Worm (Caenorhabditis elegans) whole organism, young adult: ENCODE results near the gene ZK809.1.

ENCODE experiments used
- B0261.1 ChIP-seq: sonication (generic microtip); optimal IDR thresholded peaks from 2 replicates; lab custom pipeline; 2016; ENCODE audit warnings: mild to moderate bottlenecking, missing genetic modification characterization, moderate library complexity, missing compliant biosample characterization
- B0336.3 ChIP-seq: fragments of 200-800 bp; sonication (Bioruptor generic); IDR thresholded peaks from 2 replicates; pipeline ENCODE4 v1.3.6; 2022; ENCODE audit warnings: missing genetic modification characterization, missing compliant biosample characterization
- C17E4.6 ChIP-seq: fragments of 200-800 bp; sonication (Bioruptor generic); IDR thresholded peaks from 2 replicates; pipeline ENCODE4 v1.3.6; 2022; ENCODE audit warnings: missing genetic modification reagents, missing genetic modification characterization, missing compliant biosample characterization
- F10E7.11 ChIP-seq: sonication (generic microtip); optimal IDR thresholded peaks from 2 replicates; lab custom pipeline; 2017; ENCODE audit warnings: mild to moderate bottlenecking, missing genetic modification characterization, moderate library complexity, missing compliant biosample characterization
- F33H1.4 ChIP-seq: fragments of 200-800 bp; sonication (Bioruptor generic); IDR thresholded peaks from 2 replicates; pipeline ENCODE4 v1.3.6; 2022; ENCODE audit warnings: missing genetic modification reagents, missing genetic modification characterization, missing compliant biosample characterization
- F37B4.10 ChIP-seq: fragments of 200-800 bp; sonication (Bioruptor generic); IDR thresholded peaks from 2 replicates; pipeline ENCODE4 v1.3.6; 2022; ENCODE audit warnings: missing genetic modification characterization, missing compliant biosample characterization
- F39B2.1 ChIP-seq: fragments of 200-800 bp; sonication (Bioruptor generic); IDR thresholded peaks from 2 replicates; pipeline ENCODE4 v1.3.6; 2022; ENCODE audit warnings: missing genetic modification reagents, missing genetic modification characterization, missing compliant biosample characterization
- F49E8.2 ChIP-seq: sonication (generic microtip); optimal IDR thresholded peaks from 3 replicates; lab custom pipeline; 2017; ENCODE audit warnings: missing genetic modification characterization, mild to moderate bottlenecking, missing compliant biosample characterization, antibody characterized with exemption, moderate library complexity; ENCODE audit not compliant: insufficient read depth
- F57C9.4 ChIP-seq: sonication (generic microtip); optimal IDR thresholded peaks from 2 replicates; lab custom pipeline; 2017; ENCODE audit warnings: mild to moderate bottlenecking, missing genetic modification characterization, missing compliant biosample characterization
- K11D2.4 ChIP-seq: fragments of 200-800 bp; sonication (Bioruptor generic); IDR thresholded peaks from 2 replicates; pipeline ENCODE4 v1.3.6; 2022; ENCODE audit warnings: missing genetic modification reagents, missing genetic modification characterization, missing compliant biosample characterization
- T07F8.4 ChIP-seq: sonication (generic microtip); optimal IDR thresholded peaks from 2 replicates; lab custom pipeline; 2016; ENCODE audit warnings: mild to moderate bottlenecking, missing genetic modification characterization, moderate library complexity, missing compliant biosample characterization
- Y67H2A.10 ChIP-seq: fragments of 200-800 bp; sonication (Bioruptor generic); conservative IDR thresholded peaks from 2 replicates; pipeline ENCODE4 v1.3.6; 2022; ENCODE audit warnings: missing genetic modification reagents, missing genetic modification characterization, missing compliant biosample characterization
- atf-7 ChIP-seq: sonication (generic microtip); optimal IDR thresholded peaks from 2 replicates; lab custom pipeline; 2017; ENCODE audit warnings: mild to moderate bottlenecking, missing genetic modification characterization, missing compliant biosample characterization
- bed-2 ChIP-seq: fragments of 200-800 bp; sonication (Bioruptor generic); IDR thresholded peaks from 2 replicates; pipeline ENCODE4 v1.3.6; 2022; ENCODE audit warnings: missing genetic modification reagents, missing genetic modification characterization, missing compliant biosample characterization
- ceh-58 ChIP-seq: fragments of 200-800 bp; sonication (Bioruptor generic); IDR thresholded peaks from 2 replicates; pipeline ENCODE4 v1.3.6; 2022; ENCODE audit warnings: missing genetic modification characterization, missing compliant biosample characterization
- ceh-91 ChIP-seq: fragments of 200-800 bp; sonication (Bioruptor generic); IDR thresholded peaks from 2 replicates; pipeline ENCODE4 v1.3.6; 2022; ENCODE audit warnings: missing genetic modification reagents, missing genetic modification characterization, missing compliant biosample characterization
- dpff-1 ChIP-seq: sonication (generic microtip); optimal IDR thresholded peaks from 2 replicates; lab custom pipeline; 2017; ENCODE audit warnings: mild to moderate bottlenecking, missing genetic modification characterization, missing compliant biosample characterization
- egl-44 ChIP-seq: fragments of 200-800 bp; sonication (Bioruptor generic); IDR thresholded peaks from 2 replicates; pipeline ENCODE4 v1.3.6; 2022; ENCODE audit warnings: missing genetic modification reagents, missing genetic modification characterization, missing compliant biosample characterization
- hlh-12 ChIP-seq: sonication (generic microtip); optimal IDR thresholded peaks from 2 replicates; lab custom pipeline; 2016; ENCODE audit warnings: missing genetic modification characterization, missing compliant biosample characterization
- let-607 ChIP-seq, 2 experiments: fragments of 200-800 bp in 1 of 2; sonication (Bioruptor generic) in 1 of 2; sonication (generic microtip) in 1 of 2; optimal IDR thresholded peaks; 2 replicates each; lab custom pipeline; 2016 to 2018; ENCODE audit warnings: mild to moderate bottlenecking in 2 of 2, missing compliant biosample characterization in 2 of 2, missing genetic modification characterization in 2 of 2, moderate library complexity in 2 of 2, missing genotype in 1 of 2
- lsl-1 ChIP-seq: fragments of 200-800 bp; sonication (Bioruptor generic); optimal IDR thresholded peaks from 2 replicates; lab custom pipeline; 2018; ENCODE audit warnings: mild to moderate bottlenecking, missing genetic modification characterization, moderate library complexity, missing compliant biosample characterization
- lsy-27 ChIP-seq: sonication (generic microtip); optimal IDR thresholded peaks from 2 replicates; lab custom pipeline; 2017; ENCODE audit warnings: missing genetic modification characterization, mild to moderate bottlenecking, missing compliant biosample characterization, antibody characterized with exemption, missing genotype, borderline replicate concordance; ENCODE audit not compliant: insufficient read depth
- madf-10 ChIP-seq: sonication (generic microtip); optimal IDR thresholded peaks from 2 replicates; lab custom pipeline; 2016; ENCODE audit warnings: mild to moderate bottlenecking, missing genetic modification characterization, missing compliant biosample characterization
- madf-8 ChIP-seq: fragments of 200-800 bp; sonication (Bioruptor generic); conservative IDR thresholded peaks from 2 replicates; pipeline ENCODE4 v1.3.6; 2022; ENCODE audit warnings: missing genetic modification reagents, missing genetic modification characterization, missing compliant biosample characterization
- nfya-2 ChIP-seq: fragments of 200-800 bp; sonication (Bioruptor generic); IDR thresholded peaks from 2 replicates; pipeline ENCODE4 v1.3.6; 2022; ENCODE audit warnings: missing genetic modification reagents, missing genetic modification characterization, missing compliant biosample characterization
- nfyb-1 ChIP-seq: fragments of 200-800 bp; sonication (Bioruptor generic); IDR thresholded peaks from 2 replicates; pipeline ENCODE4 v1.3.6; 2022; ENCODE audit warnings: missing genetic modification reagents, missing genetic modification characterization, missing compliant biosample characterization
- nhr-120 ChIP-seq: fragments of 200-800 bp; sonication (Bioruptor generic); IDR thresholded peaks from 2 replicates; pipeline ENCODE4 v1.3.6; 2022; ENCODE audit warnings: missing genetic modification characterization, missing compliant biosample characterization
- nhr-90 ChIP-seq: sonication (generic microtip); optimal IDR thresholded peaks from 2 replicates; lab custom pipeline; 2016; ENCODE audit warnings: missing genotype, mild to moderate bottlenecking, missing genetic modification characterization, missing compliant biosample characterization
- pbrm-1 ChIP-seq: fragments of 200-800 bp; sonication (Bioruptor generic); IDR thresholded peaks from 2 replicates; pipeline ENCODE4 v1.3.6; 2022; ENCODE audit warnings: missing genetic modification reagents, missing genetic modification characterization, missing compliant biosample characterization
- rcor-1 ChIP-seq: fragments of 200-800 bp; sonication (Bioruptor generic); IDR thresholded peaks from 2 replicates; pipeline ENCODE4 v1.3.6; 2022; ENCODE audit warnings: missing genetic modification reagents, missing genetic modification characterization, missing compliant biosample characterization
- rec-8 ChIP-seq, 2 experiments: sonication (generic microtip); optimal IDR thresholded peaks; 2 replicates each; lab custom pipeline; 2016; ENCODE audit warnings: mild to moderate bottlenecking in 2 of 2, missing genetic modification characterization in 2 of 2, missing genetic modification reagents in 2 of 2, missing genotype in 2 of 2, missing biosample characterization in 1 of 2, missing compliant biosample characterization in 1 of 2, moderate library complexity in 1 of 2
- snpc-4 ChIP-seq, 5 experiments: fragments of 150-350 bp in 1 of 5; sonication (generic microtip) in 4 of 5; optimal IDR thresholded peaks; 2 replicates each; lab custom pipeline; 2014 to 2018; ENCODE audit warnings: missing genetic modification characterization in 5 of 5, missing biosample characterization in 3 of 5, antibody characterized with exemption in 2 of 5, mild to moderate bottlenecking in 2 of 5, missing compliant biosample characterization in 2 of 5, missing genotype in 2 of 5, moderate library complexity in 2 of 5, missing genetic modification reagents in 1 of 5
- xnd-1 ChIP-seq: sonication (generic microtip); optimal IDR thresholded peaks from 2 replicates; lab custom pipeline; 2016; ENCODE audit warnings: missing genotype, missing genetic modification reagents, missing genetic modification characterization, missing compliant biosample characterization
- zfh-2 ChIP-seq: fragments of 200-800 bp; sonication (Bioruptor generic); conservative IDR thresholded peaks from 2 replicates; pipeline ENCODE4 v1.3.6; 2022; ENCODE audit warnings: missing genetic modification reagents, missing genetic modification characterization, missing compliant biosample characterization

ZK809.1 gene

DNA sequence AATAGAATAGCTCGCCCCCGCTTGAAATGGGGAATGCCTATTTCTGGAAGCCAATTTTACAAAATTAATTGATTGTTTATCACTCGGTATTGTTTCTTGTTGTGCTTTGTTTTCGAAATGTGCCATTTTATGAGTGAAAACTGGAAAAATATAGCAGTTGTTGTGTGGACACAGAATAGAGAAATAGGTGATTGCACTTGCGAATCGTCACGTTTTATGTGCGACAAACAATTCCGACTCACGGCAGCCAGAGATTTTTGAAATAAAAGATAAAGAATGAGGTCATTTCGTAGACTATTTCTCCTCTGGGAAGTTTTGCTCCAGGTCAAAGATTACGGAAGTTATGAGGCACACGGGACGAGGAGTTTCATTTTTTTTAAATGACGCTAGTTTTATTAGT lies 5.0 kb downstream of the ZK809.1 start:
- TF ChIP-seq T07F8.4 (tag; lab: Kevin White, UChicago) (no peak), rec-8 (tag; optimal IDR thresholded peaks at IDR 0.05; lab: Kevin White, UChicago) (no peak), F10E7.11 (tag; lab: Kevin White, UChicago) (no peak), zfh-2 (GFP tag; lab: Robert Waterston, UW) (no peak), K11D2.4 (GFP tag; lab: Robert Waterston, UW) (no peak), nhr-90 (tag; lab: Kevin White, UChicago) (no peak), F57C9.4 (tag; lab: Kevin White, UChicago) (no peak)
- TF ChIP-seq, all 124 proteins: peak for 0

DNA sequence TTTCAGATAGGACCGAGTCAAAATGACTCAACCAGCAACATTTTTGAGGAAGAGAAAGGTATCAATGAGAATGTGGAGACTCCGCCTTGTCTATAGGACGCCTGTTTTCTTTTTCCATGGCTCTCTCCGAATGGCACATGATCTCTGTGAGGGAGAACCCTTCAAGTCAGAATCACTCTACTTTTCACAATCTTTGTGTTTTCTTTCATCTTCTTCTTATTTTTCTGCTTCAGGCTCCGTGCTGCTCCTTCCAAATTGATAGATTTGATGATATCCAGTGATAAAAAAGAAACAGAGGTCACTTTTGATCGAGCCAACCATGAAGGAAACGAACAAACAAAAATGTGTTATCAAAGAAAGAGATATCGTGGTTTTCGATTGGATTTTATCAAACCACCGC lies 7.1 kb downstream of the ZK809.1 start, which contains the start of gene ZK809.8:
TSS of gene ZK809.8 (minus strand) at position 34 of the 400 bp plus-strand sequence.
- TF ChIP-seq B0336.3 (GFP tag; lab: Robert Waterston, UW): no peak

DNA sequence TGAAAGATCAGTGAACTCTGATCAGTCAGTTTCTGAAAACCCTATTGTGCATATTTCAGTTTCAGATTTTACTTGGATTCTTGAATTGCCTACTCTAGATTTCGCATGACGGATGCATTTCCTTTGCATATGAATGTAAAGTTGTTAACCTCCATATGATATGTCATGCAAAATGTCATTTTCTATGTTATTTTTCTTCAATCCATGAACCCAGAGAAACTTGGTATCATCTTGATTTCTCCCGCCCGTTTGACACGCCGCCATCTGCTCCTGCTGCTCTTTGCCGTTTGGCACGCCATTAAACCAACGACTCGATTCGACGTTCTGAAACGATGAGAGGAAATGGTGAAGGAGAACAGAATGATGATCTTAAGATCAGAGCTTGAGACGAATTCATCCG lies 8.4 kb downstream of the ZK809.1 start:
- TF ChIP-seq nfyb-1 (GFP tag; lab: Robert Waterston, UW): 0 out of 2 replicates have a peak, but pooled peaks have one; percentile 15
- TF ChIP-seq zfh-2 (GFP tag; lab: Robert Waterston, UW): no peak

DNA sequence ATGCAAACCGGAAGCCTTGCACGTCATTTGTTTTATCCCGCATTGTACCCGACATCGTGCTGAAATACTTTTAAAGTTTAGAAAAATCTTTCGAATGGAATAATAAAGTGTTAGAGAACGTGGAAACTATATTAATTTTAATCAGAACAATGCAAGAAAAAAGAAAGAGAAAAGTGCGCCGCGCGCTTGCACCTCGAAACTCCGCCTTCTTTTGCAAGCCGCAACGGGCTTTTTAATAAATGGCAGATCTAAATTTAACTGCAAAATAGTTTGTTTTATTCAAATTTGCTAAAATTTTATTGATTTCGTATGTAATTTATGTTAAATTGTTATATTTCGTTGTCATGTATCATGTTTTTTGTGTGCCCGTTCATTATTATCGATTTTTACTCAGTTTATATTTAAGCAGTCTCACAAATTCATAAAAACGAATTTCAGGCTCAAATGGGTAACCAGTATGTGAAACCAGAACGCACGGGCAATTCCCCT lies 10.1 kb downstream of the ZK809.1 start, which contains the start of the genes acl-3 and ndub-6:
TSS of gene acl-3 (minus strand) at position 59 of the 489 bp plus-strand sequence.
TSS of gene ndub-6 (plus strand) at position 439 of the 489 bp plus-strand sequence.
- TF ChIP-seq F49E8.2 (tag; lab: Kevin White, UChicago): no peak

DNA sequence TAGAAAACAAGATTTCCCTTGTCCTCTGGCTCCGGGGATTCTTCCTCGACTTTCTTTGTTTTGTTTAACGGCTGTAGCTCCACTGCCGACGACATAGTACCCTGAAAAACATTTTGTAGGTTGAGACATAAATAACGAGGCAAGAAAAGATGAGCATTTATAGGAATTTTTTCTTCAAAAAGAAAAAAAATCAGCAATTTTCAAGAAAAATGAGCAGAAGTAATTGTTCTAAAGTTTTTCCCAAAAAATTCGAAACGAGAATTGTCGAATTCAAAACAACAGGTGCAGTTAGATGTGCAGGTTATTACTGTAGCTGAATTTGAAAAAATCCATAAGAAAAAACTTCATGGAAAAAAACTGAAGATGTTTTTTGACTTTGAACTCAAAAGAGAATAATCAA lies 13.5 kb downstream of the ZK809.1 start, which contains the start of gene ent-1:
TSS of gene ent-1 (minus strand) at position 101 of the 400 bp plus-strand sequence.
- TF ChIP-seq egl-44 (GFP tag; lab: Robert Waterston, UW): no peak
- no peak for TF ChIP-seq nfya-2 (GFP tag; lab: Robert Waterston, UW)

DNA sequence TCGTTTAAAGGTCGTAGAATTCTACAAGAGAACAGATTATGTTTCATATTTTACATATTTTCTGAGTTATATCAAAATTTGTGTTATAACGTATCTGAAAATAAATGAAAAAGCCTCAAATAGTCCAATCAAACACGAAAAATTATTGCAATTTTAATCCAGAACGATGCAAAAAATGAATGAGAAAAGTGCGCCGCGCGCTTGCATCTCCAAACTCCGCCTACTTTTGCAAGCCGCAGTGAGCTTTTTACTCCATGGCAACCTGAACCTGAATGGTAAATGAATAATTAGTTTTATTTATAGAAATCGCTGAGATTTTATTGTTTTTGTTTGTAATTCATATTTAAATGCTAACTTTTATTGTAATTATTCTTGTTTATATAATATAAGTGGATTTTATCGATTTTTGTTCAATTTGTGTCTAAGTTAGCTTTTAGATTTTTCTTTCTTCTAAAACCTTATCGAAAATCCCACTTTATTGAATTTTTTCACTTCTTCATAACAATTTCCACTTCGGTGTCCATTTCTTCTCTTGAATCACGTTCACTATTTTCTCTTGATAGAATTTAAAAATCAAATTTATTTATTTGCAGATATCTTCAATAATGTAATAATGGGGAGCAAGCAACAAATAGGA lies 14.4 kb downstream of the ZK809.1 start, which contains the start of gene ZK809.5:
TSS of gene ZK809.5 (plus strand) at position 587 of the 637 bp plus-strand sequence.
- TF ChIP-seq madf-8 (no peak), snpc-4 (GFP tag; optimal IDR thresholded peaks at IDR 0.05; lab: Kevin White, UChicago) (no peak), snpc-4 (tag; optimal IDR thresholded peaks at IDR 0.05; lab: Kevin White, UChicago) (no peak), egl-44 (GFP tag; lab: Robert Waterston, UW) (no peak), B0261.1 (tag; lab: Kevin White, UChicago) (no peak), nfya-2 (GFP tag; lab: Robert Waterston, UW) (no peak), Y67H2A.10 (GFP tag; lab: Robert Waterston, UW) (no peak), atf-7 (no peak), pbrm-1 (GFP tag; lab: Robert Waterston, UW) (no peak), dpff-1 (tag; lab: Kevin White, UChicago) (no peak), nhr-120 (no peak), F37B4.10 (no peak), lsy-27 (tag; lab: Kevin White, UChicago) (no peak), ceh-58 (GFP tag; lab: Robert Waterston, UW) (no peak)

DNA sequence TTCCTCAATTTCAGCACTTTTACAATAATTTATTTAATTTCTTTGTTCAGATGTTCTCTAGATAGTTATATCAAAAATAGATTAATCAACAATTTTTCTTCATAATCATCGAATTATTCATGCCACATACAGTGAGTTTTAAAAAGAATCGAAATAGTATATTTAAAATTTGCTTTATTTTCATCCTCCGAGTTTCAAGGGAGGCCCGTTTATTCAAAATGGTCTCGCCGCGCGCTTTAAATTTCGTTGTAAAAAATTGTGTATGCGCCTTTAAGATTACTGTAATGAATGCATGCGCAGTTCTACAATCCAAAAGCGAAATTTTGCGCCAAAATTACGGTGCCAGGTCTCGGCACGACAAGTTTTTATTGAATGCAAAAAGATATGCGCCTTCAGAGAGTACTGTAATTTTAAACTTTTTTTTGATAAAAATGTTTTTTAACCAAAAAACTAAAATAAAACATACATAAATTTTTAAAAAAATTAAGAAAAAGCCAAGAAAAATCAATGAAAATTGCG lies 18.0 kb downstream of the ZK809.1 start, which contains the start of gene ZK792.1:
TSS of gene ZK792.1 (plus strand) at position 51 of the 519 bp plus-strand sequence.
- TF ChIP-seq B0336.3 (GFP tag; lab: Robert Waterston, UW) (no peak), F39B2.1 (GFP tag; lab: Robert Waterston, UW) (no peak), let-607 (tag; optimal IDR thresholded peaks at IDR 0.05; lab: Kevin White, UChicago) (no peak), bed-2 (no peak), rcor-1 (no peak), F33H1.4 (GFP tag; lab: Robert Waterston, UW) (peak; percentile 69), madf-10 (tag; lab: Kevin White, UChicago) (no peak), ceh-91 (GFP tag; lab: Robert Waterston, UW) (peak; percentile 76), C17E4.6 (GFP tag; lab: Robert Waterston, UW) (no peak), hlh-12 (tag; lab: Kevin White, UChicago) (no peak), B0261.1 (tag; lab: Kevin White, UChicago) (no peak), xnd-1 (peak; percentile 46), T07F8.4 (tag; lab: Kevin White, UChicago) (no peak), lsl-1 (peak; percentile 76)
